Worm (Caenorhabditis elegans): Measurements from ENCODE around the gene srt-59.
A peak's percentile ranks its signal among the peaks of the same experiment; 100 is the strongest.

Gene srt-59

ce11 chrIV:623876-624275, 22.4 kb upstream of the srt-59 start:
- TF ChIP-seq tbx-7 (tag; optimal IDR thresholded peaks at IDR 0.05) = no peak

- TF ChIP-seq unc-42 (tag; optimal IDR thresholded peaks at IDR 0.05) = no peak
- no peak for TF ChIP-seq lin-11 (tag; optimal IDR thresholded peaks at IDR 0.05)
- TF ChIP-seq pros-1 (tag; optimal IDR thresholded peaks at IDR 0.05) = no peak
- TF ChIP-seq ceh-30 (tag; optimal IDR thresholded peaks at IDR 0.05) = no peak
- TF ChIP-seq npax-4 (tag; optimal IDR thresholded peaks at IDR 0.05) = no peak
- no peak for TF ChIP-seq rnt-1 (tag; optimal IDR thresholded peaks at IDR 0.05)
- no peak for TF ChIP-seq odd-2 (tag; optimal IDR thresholded peaks at IDR 0.05)
- TF ChIP-seq fax-1 (tag; optimal IDR thresholded peaks at IDR 0.05) = no peak
- no peak for TF ChIP-seq ahr-1 (tag; optimal IDR thresholded peaks at IDR 0.05)
- no peak for TF ChIP-seq syd-9 (tag; optimal IDR thresholded peaks at IDR 0.05)
- no peak for TF ChIP-seq sox-2 (GFP tag; IDR thresholded peaks at IDR 0.05)
- TF ChIP-seq K02D7.2 (tag; optimal IDR thresholded peaks at IDR 0.05) = no peak
- no peak for TF ChIP-seq elt-2 (tag; optimal IDR thresholded peaks at IDR 0.05)
- TF ChIP-seq hlh-13 (GFP tag; optimal IDR thresholded peaks at IDR 0.05) = no peak
- TF ChIP-seq sox-4 (tag; optimal IDR thresholded peaks at IDR 0.05) = no peak
- no peak for TF ChIP-seq pha-4 (tag; optimal IDR thresholded peaks at IDR 0.05)
- no peak for TF ChIP-seq mec-3 (tag; optimal IDR thresholded peaks at IDR 0.05; ENCODE audit: borderline replicate concordance)
- no peak for TF ChIP-seq Y22D7AL.16 (tag; optimal IDR thresholded peaks at IDR 0.05)
- no peak for TF ChIP-seq ttx-3 (tag; optimal IDR thresholded peaks at IDR 0.05)
Observed at ce11 chrIV:622989-623388, 21.5 kb upstream of the srt-59 start.

DNA sequence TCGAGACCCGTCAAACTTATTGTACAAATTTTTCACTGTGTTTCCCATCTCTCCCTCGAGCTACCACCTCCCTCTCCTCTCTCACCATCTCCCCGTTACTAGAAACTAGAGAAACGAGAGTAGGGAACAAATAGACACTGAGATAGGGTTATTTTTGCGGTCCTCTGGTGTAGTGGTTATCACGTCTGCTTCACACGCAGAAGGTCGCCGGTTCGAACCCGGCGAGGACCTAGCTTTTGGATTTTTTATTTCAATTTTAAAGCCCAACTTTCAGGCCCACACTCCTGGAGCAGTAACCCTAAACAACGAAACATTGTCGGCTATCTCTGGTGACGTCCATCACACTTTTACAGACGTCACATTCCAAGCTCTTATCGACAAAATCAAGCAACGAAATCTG, 18.8 kb upstream of the srt-59 start:
- TF ChIP-seq F13H6.1 (tag; optimal IDR thresholded peaks at IDR 0.05) (peak; percentile 38), che-1 (tag; optimal IDR thresholded peaks at IDR 0.05) (peak; percentile 67), ceh-34 (tag; optimal IDR thresholded peaks at IDR 0.05) (peak; percentile 74), pros-1 (tag; optimal IDR thresholded peaks at IDR 0.05) (no peak), ets-4 (tag; optimal IDR thresholded peaks at IDR 0.05) (no peak), gmeb-2 (tag; optimal IDR thresholded peaks at IDR 0.05) (peak; percentile 75), T23F11.4 (GFP tag; optimal IDR thresholded peaks at IDR 0.05) (peak; percentile 37), unc-86 (tag; optimal IDR thresholded peaks at IDR 0.05) (peak; percentile 78), madf-2 (tag; optimal IDR thresholded peaks at IDR 0.05) (peak; percentile 67), unc-3 (GFP tag; conservative IDR thresholded peaks at IDR 0.05) (peak; percentile 69; the same call in 1 of the 2 replicates), unc-3 (tag; optimal IDR thresholded peaks at IDR 0.05) (peak; percentile 54), pha-2 (tag; optimal IDR thresholded peaks at IDR 0.05) (peak; percentile 73), sdc-2 (tag; optimal IDR thresholded peaks at IDR 0.05) (no peak), sox-2 (GFP tag; IDR thresholded peaks at IDR 0.05) (peak; percentile 50), ceh-48 (tag; optimal IDR thresholded peaks at IDR 0.05) (peak; percentile 56), pax-1 (tag; optimal IDR thresholded peaks at IDR 0.05) (no peak), ceh-14 (tag; optimal IDR thresholded peaks at IDR 0.05) (peak; percentile 50), ahr-1 (tag; optimal IDR thresholded peaks at IDR 0.05) (peak; percentile 22), syd-9 (tag; optimal IDR thresholded peaks at IDR 0.05) (peak; percentile 60), ceh-2 (tag; optimal IDR thresholded peaks at IDR 0.05) (peak; percentile 34), npax-4 (tag; optimal IDR thresholded peaks at IDR 0.05) (peak; percentile 45), fkh-10 (GFP tag; optimal IDR thresholded peaks at IDR 0.05) (no peak), C08G9.2 (tag; optimal IDR thresholded peaks at IDR 0.05) (peak; percentile 64), pat-9 (tag; optimal IDR thresholded peaks at IDR 0.05) (peak; percentile 64), zip-5 (tag; optimal IDR thresholded peaks at IDR 0.05) (peak; percentile 36), ttx-3 (tag; optimal IDR thresholded peaks at IDR 0.05) (peak; percentile 81), rnt-1 (tag; optimal IDR thresholded peaks at IDR 0.05) (peak; percentile 71), ceh-18 (tag; optimal IDR thresholded peaks at IDR 0.05) (peak; percentile 53), ama-1 (optimal IDR thresholded peaks at IDR 0.05) (no peak), elt-2 (tag; optimal IDR thresholded peaks at IDR 0.05) (peak; percentile 88), ceh-6 (GFP tag; optimal IDR thresholded peaks at IDR 0.05) (peak; percentile 79), hlh-15 (tag; optimal IDR thresholded peaks at IDR 0.05) (peak; percentile 9), ceh-22 (tag; optimal IDR thresholded peaks at IDR 0.05) (peak; percentile 13), mec-3 (tag; optimal IDR thresholded peaks at IDR 0.05; ENCODE audit: borderline replicate concordance) (peak; percentile 24), ceh-30 (tag; optimal IDR thresholded peaks at IDR 0.05) (no peak), unc-55 (GFP tag; optimal IDR thresholded peaks at IDR 0.05) (no peak), elt-4 (tag; optimal IDR thresholded peaks at IDR 0.05) (no peak), unc-42 (tag; optimal IDR thresholded peaks at IDR 0.05) (no peak), pag-3 (tag; optimal IDR thresholded peaks at IDR 0.05; ENCODE audit: borderline replicate concordance) (no peak), ceh-31 (tag; optimal IDR thresholded peaks at IDR 0.05) (peak; percentile 19), fax-1 (tag; optimal IDR thresholded peaks at IDR 0.05) (peak; percentile 76), sox-4 (tag; optimal IDR thresholded peaks at IDR 0.05) (peak; percentile 78)
